Worm (Caenorhabditis elegans) whole organism, L2 larva: Measurements from ENCODE around the gene F44E2.8.

Source experiments
- C34F6.9 ChIP-seq: fragments of 150-350 bp; optimal IDR thresholded peaks from 2 replicates; lab custom pipeline; 2014; ENCODE audit warnings: missing biosample characterization, missing genetic modification characterization
- R02D3.7 ChIP-seq: fragments of 150-350 bp; optimal IDR thresholded peaks from 2 replicates; lab custom pipeline; 2014; ENCODE audit warnings: missing biosample characterization, missing genetic modification characterization
- ZK546.5 ChIP-seq: sonication (generic microtip); optimal IDR thresholded peaks from 2 replicates; lab custom pipeline; 2017; ENCODE audit warnings: missing biosample characterization, missing genetic modification characterization
- alr-1 ChIP-seq: fragments of 150-350 bp; optimal IDR thresholded peaks from 2 replicates; lab custom pipeline; 2014; ENCODE audit warnings: missing biosample characterization, missing genetic modification characterization
- aly-2 ChIP-seq: fragments of 150-350 bp; optimal IDR thresholded peaks from 2 replicates; lab custom pipeline; 2014; ENCODE audit warnings: missing biosample characterization, missing genetic modification characterization
- blmp-1 ChIP-seq: sonication (generic microtip); optimal IDR thresholded peaks from 2 replicates; lab custom pipeline; 2017; ENCODE audit warnings: missing genetic modification characterization, mild to moderate bottlenecking, missing compliant biosample characterization, antibody characterized with exemption, moderate library complexity; ENCODE audit not compliant: insufficient read depth
- ceh-16 ChIP-seq: fragments of 150-350 bp; optimal IDR thresholded peaks from 2 replicates; lab custom pipeline; 2014; ENCODE audit warnings: missing biosample characterization, missing genetic modification characterization
- ceh-82 ChIP-seq: fragments of 150-350 bp; optimal IDR thresholded peaks from 2 replicates; lab custom pipeline; 2014; ENCODE audit warnings: missing biosample characterization, missing genetic modification characterization
- crh-2 ChIP-seq: sonication (generic microtip); optimal IDR thresholded peaks from 2 replicates; lab custom pipeline; 2017; ENCODE audit warnings: missing biosample characterization, missing genetic modification characterization
- dmd-4 ChIP-seq: sonication (generic microtip); optimal IDR thresholded peaks from 2 replicates; lab custom pipeline; 2017; ENCODE audit warnings: missing biosample characterization, missing genetic modification characterization
- elt-1 ChIP-seq: fragments of 150-350 bp; optimal IDR thresholded peaks from 2 replicates; lab custom pipeline; 2014; ENCODE audit warnings: missing biosample characterization, missing genetic modification characterization
- elt-3 ChIP-seq: sonication (generic microtip); optimal IDR thresholded peaks from 2 replicates; lab custom pipeline; 2017; ENCODE audit warnings: missing biosample characterization, missing genetic modification characterization
- fos-1 ChIP-seq: fragments of 150-350 bp; optimal IDR thresholded peaks from 2 replicates; lab custom pipeline; 2014; ENCODE audit warnings: missing biosample characterization, missing genetic modification characterization
- lin-13 ChIP-seq: fragments of 150-350 bp; optimal IDR thresholded peaks from 2 replicates; lab custom pipeline; 2014; ENCODE audit warnings: missing biosample characterization, missing genetic modification reagents, missing genetic modification characterization
- lin-39 ChIP-seq: fragments of 150-350 bp; optimal IDR thresholded peaks from 2 replicates; lab custom pipeline; 2014; ENCODE audit warnings: missing biosample characterization, missing genetic modification reagents, missing genetic modification characterization
- lsy-2 ChIP-seq, 2 experiments: fragments of 150-350 bp in 1 of 2; sonication (generic microtip) in 1 of 2; optimal IDR thresholded peaks; 2 replicates each; lab custom pipeline; 2014 to 2017; ENCODE audit warnings: missing biosample characterization in 2 of 2, missing genetic modification characterization in 2 of 2
- mab-5 ChIP-seq: fragments of 150-350 bp; optimal IDR thresholded peaks from 2 replicates; lab custom pipeline; 2014; ENCODE audit warnings: missing biosample characterization, missing genetic modification characterization
- mbf-1 ChIP-seq: sonication (generic microtip); optimal IDR thresholded peaks from 2 replicates; lab custom pipeline; 2017; ENCODE audit warnings: missing biosample characterization, missing genetic modification characterization
- mdl-1 ChIP-seq, 2 experiments: fragments of 150-350 bp in 1 of 2; sonication (generic microtip) in 1 of 2; optimal IDR thresholded peaks; 2 replicates each; lab custom pipeline; 2017; ENCODE audit warnings: missing biosample characterization in 2 of 2, missing genetic modification characterization in 2 of 2
- nhr-11 ChIP-seq: fragments of 150-350 bp; optimal IDR thresholded peaks from 2 replicates; lab custom pipeline; 2014; ENCODE audit warnings: missing biosample characterization, missing genetic modification characterization
- nhr-12 ChIP-seq: fragments of 150-350 bp; optimal IDR thresholded peaks from 2 replicates; lab custom pipeline; 2014; ENCODE audit warnings: missing biosample characterization, missing genetic modification characterization
- nhr-129 ChIP-seq: fragments of 150-350 bp; optimal IDR thresholded peaks from 2 replicates; lab custom pipeline; 2014; ENCODE audit warnings: missing biosample characterization, missing genetic modification characterization
- nhr-21 ChIP-seq: fragments of 150-350 bp; optimal IDR thresholded peaks from 2 replicates; lab custom pipeline; 2014; ENCODE audit warnings: missing biosample characterization, missing genetic modification characterization
- nhr-23 ChIP-seq: fragments of 150-350 bp; optimal IDR thresholded peaks from 2 replicates; lab custom pipeline; 2014; ENCODE audit warnings: missing biosample characterization, missing genetic modification reagents, missing genetic modification characterization
- nhr-237 ChIP-seq: fragments of 150-350 bp; optimal IDR thresholded peaks from 2 replicates; lab custom pipeline; 2014; ENCODE audit warnings: missing biosample characterization, missing genetic modification characterization
- nhr-77 ChIP-seq: fragments of 150-350 bp; optimal IDR thresholded peaks from 2 replicates; lab custom pipeline; 2014; ENCODE audit warnings: missing biosample characterization, missing genetic modification characterization
- peb-1 ChIP-seq: fragments of 150-350 bp; optimal IDR thresholded peaks from 2 replicates; lab custom pipeline; 2014; ENCODE audit warnings: missing biosample characterization, missing genetic modification characterization
- sem-4 ChIP-seq: fragments of 150-350 bp; optimal IDR thresholded peaks from 2 replicates; lab custom pipeline; 2014; ENCODE audit warnings: missing biosample characterization, missing genetic modification reagents, missing genetic modification characterization
- skn-1 ChIP-seq: sonication (generic microtip); optimal IDR thresholded peaks from 2 replicates; lab custom pipeline; 2017; ENCODE audit warnings: missing biosample characterization, missing genetic modification characterization
- sma-9 ChIP-seq, 2 experiments: fragments of 150-350 bp in 1 of 2; sonication (generic microtip) in 1 of 2; optimal IDR thresholded peaks; 2 replicates each; lab custom pipeline; 2014 to 2016; ENCODE audit warnings: missing genetic modification characterization in 2 of 2, mild to moderate bottlenecking in 1 of 2, missing biosample characterization in 1 of 2, missing compliant biosample characterization in 1 of 2, missing genetic modification reagents in 1 of 2, moderate library complexity in 1 of 2
- unc-55 ChIP-seq: fragments of 150-350 bp; sonication (generic microtip); optimal IDR thresholded peaks from 3 replicates; lab custom pipeline; 2014; ENCODE audit warnings: missing biosample characterization, missing genetic modification reagents, missing genetic modification characterization
- unc-62 ChIP-seq: fragments of 150-350 bp; optimal IDR thresholded peaks from 2 replicates; lab custom pipeline; 2014; ENCODE audit warnings: missing biosample characterization, missing genetic modification reagents, missing genetic modification characterization
- zag-1 ChIP-seq: fragments of 150-350 bp; optimal IDR thresholded peaks from 2 replicates; lab custom pipeline; 2014; ENCODE audit warnings: missing biosample characterization, missing genetic modification characterization
- ztf-1 ChIP-seq: fragments of 200-800 bp; sonication (Bioruptor generic); conservative IDR thresholded peaks from 2 replicates; pipeline ENCODE4 v1.3.6; 2022; ENCODE audit warnings: missing genetic modification characterization, missing compliant biosample characterization
- ztf-11 ChIP-seq: sonication (generic microtip); optimal IDR thresholded peaks from 2 replicates; lab custom pipeline; 2017; ENCODE audit warnings: missing biosample characterization, missing genetic modification characterization

F44E2.8 gene

DNA sequence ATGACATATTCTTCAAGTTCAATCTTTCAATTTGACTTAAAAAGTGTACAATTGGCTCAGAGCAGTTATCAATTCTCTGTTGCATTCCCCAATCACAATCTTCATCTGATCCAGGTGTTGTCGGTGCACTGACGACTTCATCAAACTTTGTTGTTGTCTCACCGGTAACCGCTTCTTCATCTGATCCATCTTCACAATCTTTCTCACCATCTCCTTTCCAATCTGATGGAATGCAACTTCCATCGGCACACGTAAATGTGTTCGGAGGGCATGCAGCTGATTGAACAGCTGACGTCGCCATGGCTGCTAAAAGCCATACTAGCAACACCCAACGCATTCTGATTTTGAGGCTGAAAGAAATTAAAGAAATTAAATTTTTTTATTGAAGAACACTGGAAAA, 11.6 kb downstream of the F44E2.8 start, which contains the start of gene F44E2.4:
Gene F44E2.4 (minus strand): TSS at position 350 of the 400 bp plus-strand sequence.
- peak; percentile 6 for TF ChIP-seq ceh-16
- no peak for TF ChIP-seq sem-4 (tag; lab: Kevin White, UChicago)
- peak; percentile 44 for TF ChIP-seq elt-1 (tag; lab: Kevin White, UChicago)

DNA sequence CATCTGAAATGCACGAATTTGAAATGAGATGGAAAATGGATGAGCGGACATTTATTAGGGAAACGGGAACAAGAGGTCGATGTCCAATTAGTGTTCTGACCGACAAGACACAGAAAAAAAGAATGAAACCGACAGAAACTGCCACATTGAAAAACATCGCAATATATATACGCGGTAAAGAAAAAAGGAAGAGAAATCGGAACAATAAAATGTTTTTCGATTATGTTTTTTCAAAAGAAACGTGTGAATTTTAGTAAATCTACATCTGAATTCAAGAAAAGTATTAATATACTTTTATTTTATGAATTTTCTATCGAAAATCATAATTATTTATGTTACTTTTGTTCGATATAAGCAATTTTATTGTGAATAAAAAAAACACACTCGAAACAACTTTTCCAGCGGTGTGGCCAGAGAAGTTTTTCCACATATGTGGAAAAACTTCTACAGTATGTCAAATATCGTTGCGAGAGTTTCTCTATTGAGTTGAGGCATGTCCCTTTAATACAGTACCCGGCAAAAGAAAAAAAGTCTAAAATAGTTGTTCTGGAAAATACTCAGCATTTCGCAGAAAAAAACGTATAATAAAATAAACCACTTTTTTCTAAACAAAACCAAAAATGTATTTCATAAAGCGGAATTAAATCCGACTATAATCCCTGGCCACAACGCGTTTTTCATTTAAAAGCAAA, 18.5 kb downstream of the F44E2.8 start, which contains the start of gene F44E2.10:
Gene F44E2.10 (minus strand): TSS at position 51 of the 692 bp plus-strand sequence.
- TF ChIP-seq nhr-21, result no peak
- no peak for TF ChIP-seq fos-1 (tag; lab: Kevin White, UChicago)
- no peak for TF ChIP-seq ceh-16
- no peak for TF ChIP-seq mab-5 (tag; lab: Kevin White, UChicago)
- no peak for TF ChIP-seq peb-1 (tag; lab: Kevin White, UChicago)
- no peak for TF ChIP-seq lin-39 (tag; lab: Kevin White, UChicago)
- no peak for TF ChIP-seq nhr-129
- TF ChIP-seq crh-2, result no peak
- TF ChIP-seq unc-55 (GFP tag; lab: Kevin White, UChicago), result no peak
- no peak for TF ChIP-seq mdl-1 (tag; optimal IDR thresholded peaks at IDR 0.05; lab: Kevin White, UChicago)
- no peak for TF ChIP-seq skn-1 (tag; lab: Kevin White, UChicago)
- TF ChIP-seq nhr-11 (tag; lab: Kevin White, UChicago), result no peak
- TF ChIP-seq aly-2 (tag; lab: Kevin White, UChicago), result no peak
- no peak for TF ChIP-seq ceh-82 (tag; lab: Kevin White, UChicago)

DNA sequence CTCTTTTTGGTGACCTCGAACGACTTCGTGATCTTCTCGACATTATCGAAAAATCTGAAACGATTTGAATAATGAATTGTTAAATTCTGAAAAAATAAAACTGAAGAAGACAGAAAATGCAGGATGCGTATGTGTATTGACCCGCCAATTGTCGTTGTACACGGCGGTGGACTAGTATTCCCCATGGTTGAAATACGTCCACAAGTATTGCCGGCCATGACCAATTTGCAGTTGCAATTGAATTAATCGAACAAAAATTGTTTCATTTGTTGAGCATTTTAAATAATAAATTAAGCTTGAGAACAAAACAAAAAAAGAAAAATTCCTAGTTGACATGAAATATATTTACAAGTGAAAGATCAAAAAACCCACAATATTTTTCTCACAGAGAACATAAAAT, 20.4 kb downstream of the F44E2.8 start, which contains the start of gene F44E2.3:
Gene F44E2.3 (minus strand): TSS at position 61 of the 400 bp plus-strand sequence.
- TF ChIP-seq unc-55 (GFP tag; lab: Kevin White, UChicago) (peak; percentile 38), elt-1 (tag; lab: Kevin White, UChicago) (no peak), C34F6.9 (tag; lab: Kevin White, UChicago) (peak; percentile 10), fos-1 (tag; lab: Kevin White, UChicago) (peak; percentile 1)

DNA sequence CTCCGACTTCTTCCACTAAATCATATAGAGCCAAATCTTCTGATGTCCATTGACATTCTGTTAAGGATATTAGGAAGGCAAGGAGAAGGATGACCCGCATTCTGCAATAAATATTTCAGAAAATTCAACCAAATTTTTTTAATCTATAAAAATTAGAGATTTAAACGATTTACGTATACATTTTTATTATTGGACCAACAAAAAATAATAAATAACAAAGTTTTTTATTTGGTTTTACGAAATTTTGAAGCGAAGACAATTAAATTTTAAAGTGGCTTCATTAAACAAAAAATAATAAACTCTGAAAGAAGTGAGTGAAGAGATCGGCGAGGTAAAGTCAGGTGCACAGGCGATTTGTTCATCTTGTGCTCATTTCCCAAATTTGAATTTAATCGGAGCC, 22.5 kb downstream of the F44E2.8 start, which contains the start of gene F54F2.9:
Gene F54F2.9 (minus strand): TSS at position 101 of the 400 bp plus-strand sequence.
- TF ChIP-seq sem-4 (tag; lab: Kevin White, UChicago) (no peak), alr-1 (tag; lab: Kevin White, UChicago) (no peak), elt-3 (tag; lab: Kevin White, UChicago) (no peak), R02D3.7 (tag; lab: Kevin White, UChicago) (no peak), nhr-12 (no peak), nhr-237 (no peak), unc-62 (GFP tag; lab: Kevin White, UChicago) (no peak), zag-1 (no peak), nhr-21 (no peak), lin-39 (tag; lab: Kevin White, UChicago) (no peak), ceh-82 (tag; lab: Kevin White, UChicago) (no peak), mbf-1 (tag; lab: Kevin White, UChicago) (no peak), blmp-1 (tag; lab: Kevin White, UChicago) (no peak), nhr-23 (no peak), sma-9 (GFP tag; optimal IDR thresholded peaks at IDR 0.05; lab: Kevin White, UChicago) (no peak), sma-9 (tag; optimal IDR thresholded peaks at IDR 0.05; lab: Kevin White, UChicago) (no peak), skn-1 (tag; lab: Kevin White, UChicago) (no peak), ztf-1 (no peak)

DNA sequence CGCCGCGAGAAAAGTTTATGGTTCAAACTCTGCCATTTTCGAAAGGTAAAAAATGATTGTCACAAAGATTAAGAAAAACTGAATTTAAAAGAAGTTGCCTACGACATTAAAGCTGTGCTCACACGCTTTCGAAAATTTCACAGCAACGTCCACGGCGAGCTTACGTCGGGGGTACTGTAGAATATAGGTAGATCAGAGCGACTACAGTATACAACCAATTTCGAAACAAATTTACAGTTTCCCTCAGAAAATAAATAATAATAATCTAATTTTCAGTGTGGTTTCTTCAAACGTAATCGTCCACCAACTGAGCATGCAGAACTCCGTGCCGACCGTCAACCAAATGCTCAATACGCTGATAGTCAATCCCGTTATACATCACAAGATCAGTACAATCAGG, 25.1 kb downstream of the F44E2.8 start:
- no peak for TF ChIP-seq lin-13 (GFP tag; lab: Kevin White, UChicago)
- TF ChIP-seq mbf-1 (tag; lab: Kevin White, UChicago), result no peak
- TF ChIP-seq ZK546.5 (tag; lab: Kevin White, UChicago), result no peak
- no peak for TF ChIP-seq nhr-11 (tag; lab: Kevin White, UChicago)
- TF ChIP-seq lsy-2 (tag; optimal IDR thresholded peaks at IDR 0.05; lab: Kevin White, UChicago), result no peak
- TF ChIP-seq nhr-77, result no peak
- TF ChIP-seq ztf-11 (tag; lab: Kevin White, UChicago), result no peak
- no peak for TF ChIP-seq dmd-4
- TF ChIP-seq sma-9 (GFP tag; optimal IDR thresholded peaks at IDR 0.05; lab: Kevin White, UChicago), result no peak
- TF ChIP-seq sma-9 (tag; optimal IDR thresholded peaks at IDR 0.05; lab: Kevin White, UChicago), result no peak
